Fruit fly (Drosophila melanogaster): ENCODE results near the gene nyo.

DNA sequence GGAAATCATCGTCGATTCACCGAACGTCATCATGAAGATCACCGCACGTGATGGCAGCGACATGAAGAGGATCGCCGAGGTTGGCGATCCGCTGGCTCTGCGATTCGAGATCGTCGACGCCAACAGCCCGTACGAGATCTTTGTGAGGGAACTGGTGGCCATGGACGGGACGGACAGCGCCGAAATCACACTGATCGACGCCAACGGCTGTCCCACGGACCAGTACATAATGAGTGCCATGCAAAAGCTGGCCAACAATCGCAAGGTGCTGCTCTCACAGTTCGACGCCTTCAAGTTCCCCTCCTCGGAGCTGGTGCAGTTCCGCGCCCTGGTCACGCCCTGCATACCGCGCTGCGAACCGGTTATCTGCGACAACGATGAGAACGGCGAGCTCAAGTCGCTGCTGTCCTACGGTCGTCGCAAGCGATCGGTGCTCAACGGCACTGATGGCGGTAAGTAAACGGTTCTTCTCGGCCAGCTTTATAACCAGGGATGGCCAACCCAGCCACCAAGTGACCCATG lies 38.0 kb upstream of the nyo start:
- TF ChIP-seq Hnf4 (GFP tag; optimal IDR thresholded peaks at IDR 0.05) (no peak), CrebA (GFP tag; optimal IDR thresholded peaks at IDR 0.05; ENCODE audit: borderline replicate concordance) (no peak), Hr83 (GFP tag; optimal IDR thresholded peaks at IDR 0.05; ENCODE audit: poor library complexity, severe bottlenecking) (no peak), Dfd (GFP tag; optimal IDR thresholded peaks at IDR 0.05) (no peak), CG9705 (GFP tag; optimal IDR thresholded peaks at IDR 0.05) (no peak), usp (GFP tag; optimal IDR thresholded peaks at IDR 0.05) (no peak), psq (GFP tag; optimal IDR thresholded peaks at IDR 0.05) (no peak), Abd-B (GFP tag; optimal IDR thresholded peaks at IDR 0.05) (no peak), OdsH (GFP tag; optimal IDR thresholded peaks at IDR 0.05) (no peak), Myc (optimal IDR thresholded peaks at IDR 0.05) (no peak), h (GFP tag; optimal IDR thresholded peaks at IDR 0.05) (no peak), Dif (GFP tag; optimal IDR thresholded peaks at IDR 0.05; ENCODE audit: partially characterized antibody) (peak; percentile 49), tai (GFP tag; optimal IDR thresholded peaks at IDR 0.05) (no peak)
